Worm (Caenorhabditis elegans) whole organism, L4 larva: ENCODE measurements around the gene F22E5.12.

ENCODE experiments used
- Y105C5A.15 ChIP-seq: fragments of 200-800 bp; sonication (Bioruptor generic); IDR thresholded peaks from 2 replicates; pipeline ENCODE4 v1.3.6; 2022; ENCODE audit warnings: missing genetic modification characterization, missing compliant biosample characterization
- ZK546.5 ChIP-seq, 2 experiments: sonication (generic microtip); optimal IDR thresholded peaks; 2 replicates each; lab custom pipeline; 2017; ENCODE audit warnings: missing biosample characterization in 2 of 2, missing genetic modification characterization in 2 of 2
- ama-1 ChIP-seq: fragments of 150-350 bp; optimal IDR thresholded peaks from 2 replicates; lab custom pipeline; 2014; ENCODE audit warnings: inconsistent platforms, mixed read lengths
- ceh-32 ChIP-seq: sonication (generic microtip); optimal IDR thresholded peaks from 2 replicates; lab custom pipeline; 2016; ENCODE audit warnings: mild to moderate bottlenecking, missing genetic modification characterization, missing compliant biosample characterization; ENCODE audit not compliant: poor library complexity
- fkh-10 ChIP-seq: fragments of 150-350 bp; optimal IDR thresholded peaks from 2 replicates; lab custom pipeline; 2014; ENCODE audit warnings: missing biosample characterization, missing genetic modification reagents, missing genetic modification characterization
- jun-1 ChIP-seq: fragments of 150-350 bp; optimal IDR thresholded peaks from 2 replicates; lab custom pipeline; 2014; ENCODE audit warnings: missing biosample characterization, missing genetic modification reagents, missing genetic modification characterization
- lin-15B ChIP-seq: fragments of 150-350 bp; sonication (generic microtip); optimal IDR thresholded peaks from 3 replicates; lab custom pipeline; 2014; ENCODE audit warnings: missing biosample characterization, missing genetic modification characterization
- mxl-2 ChIP-seq: fragments of 200-800 bp; sonication (Bioruptor generic); conservative IDR thresholded peaks from 2 replicates; pipeline ENCODE4 v1.3.6; 2022; ENCODE audit warnings: missing genetic modification reagents, missing genetic modification characterization, missing compliant biosample characterization
- nhr-11 ChIP-seq: fragments of 150-350 bp; optimal IDR thresholded peaks from 2 replicates; lab custom pipeline; 2014; ENCODE audit warnings: missing biosample characterization, missing genetic modification characterization
- nhr-111 ChIP-seq: fragments of 200-800 bp; sonication (Bioruptor generic); optimal IDR thresholded peaks from 2 replicates; lab custom pipeline; 2018; ENCODE audit warnings: mild to moderate bottlenecking, missing genetic modification characterization, missing compliant biosample characterization
- pha-4 ChIP-seq, 2 experiments: fragments of 150-350 bp in 1 of 2; fragments of 200-800 bp in 1 of 2; sonication (Bioruptor generic) in 1 of 2; IDR thresholded peaks in 1 of 2; optimal IDR thresholded peaks in 1 of 2; 2 replicates each; pipeline versions ENCODE4 v1.3.6 to Lab custom; 2014 to 2022; ENCODE audit warnings: missing genetic modification characterization in 2 of 2, missing genetic modification reagents in 2 of 2, missing biosample characterization in 1 of 2, missing compliant biosample characterization in 1 of 2
- sdz-12 ChIP-seq: fragments of 200-800 bp; sonication (Bioruptor generic); optimal IDR thresholded peaks from 2 replicates; lab custom pipeline; 2018; ENCODE audit warnings: mild to moderate bottlenecking, missing genetic modification characterization, missing compliant biosample characterization
- skn-1 ChIP-seq: fragments of 150-350 bp; optimal IDR thresholded peaks from 2 replicates; lab custom pipeline; 2014; ENCODE audit warnings: missing biosample characterization, missing genetic modification characterization
- snpc-4 ChIP-seq: fragments of 150-350 bp; optimal IDR thresholded peaks from 2 replicates; lab custom pipeline; 2014; ENCODE audit warnings: missing biosample characterization, missing genetic modification characterization

DNA sequence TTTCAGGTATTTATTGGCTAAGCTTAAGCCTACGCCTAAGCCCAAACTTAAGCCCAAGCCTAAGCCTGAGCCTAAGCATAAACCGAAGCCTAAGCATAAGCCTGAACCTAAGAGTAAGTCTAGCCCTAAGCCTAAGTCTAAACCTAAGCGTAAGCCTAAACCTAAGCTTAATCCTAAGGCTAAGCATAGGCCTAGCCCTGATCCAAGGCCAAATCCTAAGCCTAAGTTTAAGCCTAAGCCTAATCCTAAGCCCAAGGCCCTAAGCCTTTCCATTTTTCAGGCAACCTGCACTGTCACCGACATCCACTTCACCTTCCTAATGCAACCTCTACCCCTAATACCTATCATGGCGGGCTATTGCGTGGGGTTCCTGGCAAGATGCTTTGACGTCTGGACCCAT, 35.6 kb downstream of the F22E5.12 start:
- no peak for TF ChIP-seq fkh-10 (GFP tag; lab: Kevin White, UChicago)
- no peak for TF ChIP-seq nhr-111 (GFP tag; lab: Kevin White, UChicago)
- no peak for TF ChIP-seq pha-4 (GFP tag; IDR thresholded peaks at IDR 0.05; lab: Robert Waterston, UW)
- no peak for TF ChIP-seq pha-4 (tag; optimal IDR thresholded peaks at IDR 0.05; lab: Kevin White, UChicago)
- no peak for TF ChIP-seq ceh-32 (tag; lab: Kevin White, UChicago)
- no peak for TF ChIP-seq mxl-2 (GFP tag; lab: Robert Waterston, UW)
- no peak for TF ChIP-seq ZK546.5 (tag; optimal IDR thresholded peaks at IDR 0.05; lab: Kevin White, UChicago)
- TF ChIP-seq ama-1 (lab: Kevin White, UChicago): no peak
- no peak for TF ChIP-seq sdz-12 (GFP tag; lab: Kevin White, UChicago)
- TF ChIP-seq nhr-11: no peak
- TF ChIP-seq jun-1 (tag; lab: Kevin White, UChicago): no peak
- no peak for TF ChIP-seq lin-15B (tag; lab: Kevin White, UChicago)
- TF ChIP-seq Y105C5A.15 (GFP tag; lab: Robert Waterston, UW): no peak
- no peak for TF ChIP-seq snpc-4 (tag; lab: Kevin White, UChicago)
- no peak for TF ChIP-seq skn-1 (tag; lab: Kevin White, UChicago)
